Worm (Caenorhabditis elegans): ENCODE measurements around the gene T11B7.1.

The T11B7.1 gene

ce11 chrIV:8840161-8840765, at the start of gene T11B7.1, which contains the start of gene T28C6.11:
Gene T11B7.1 (plus strand): TSS chrIV:8840715.
Gene T28C6.11 (minus strand): TSS chrIV:8840261.
- TF ChIP-seq aly-1 (tag; optimal IDR thresholded peaks at IDR 0.05) (no peak), B0310.2 (tag; optimal IDR thresholded peaks at IDR 0.05) (no peak), sea-1 (GFP tag; conservative IDR thresholded peaks at IDR 0.05) (no peak), ceh-36 (tag; optimal IDR thresholded peaks at IDR 0.05) (no peak), tra-4 (tag; optimal IDR thresholded peaks at IDR 0.05) (no peak), hnd-1 (tag; optimal IDR thresholded peaks at IDR 0.05) (no peak), tbx-11 (GFP tag; IDR thresholded peaks at IDR 0.05) (no peak), hmbx-1 (tag; optimal IDR thresholded peaks at IDR 0.05) (no peak), scrt-1 (GFP tag; IDR thresholded peaks at IDR 0.05) (no peak), F13C5.2 (tag; optimal IDR thresholded peaks at IDR 0.05) (no peak), pes-1 (GFP tag; IDR thresholded peaks at IDR 0.05) (no peak), flt-1 (GFP tag; IDR thresholded peaks at IDR 0.05) (no peak), hmg-4 (GFP tag; optimal IDR thresholded peaks at IDR 0.05) (no peak), ceh-13 (GFP tag; optimal IDR thresholded peaks at IDR 0.05) (no peak), ets-7 (tag; optimal IDR thresholded peaks at IDR 0.05) (no peak), ama-1 (optimal IDR thresholded peaks at IDR 0.05) (no peak), tbx-37 (GFP tag; conservative IDR thresholded peaks at IDR 0.05) (no peak)

ce11 chrIV:8792808-8793207, 47.7 kb upstream of the T11B7.1 start, which contains the start of gene C33D9.3:
Gene C33D9.3 (minus strand): TSS chrIV:8792908.
- TF ChIP-seq F13C5.2 (tag; optimal IDR thresholded peaks at IDR 0.05), result no peak
- no peak for TF ChIP-seq hmbx-1 (tag; optimal IDR thresholded peaks at IDR 0.05)
- no peak for TF ChIP-seq ama-1 (optimal IDR thresholded peaks at IDR 0.05)
- no peak for TF ChIP-seq ets-7 (tag; optimal IDR thresholded peaks at IDR 0.05)
- no peak for TF ChIP-seq flt-1 (GFP tag; IDR thresholded peaks at IDR 0.05)
- TF ChIP-seq ceh-36 (tag; optimal IDR thresholded peaks at IDR 0.05), result no peak
- no peak for TF ChIP-seq aly-1 (tag; optimal IDR thresholded peaks at IDR 0.05)
- TF ChIP-seq scrt-1 (GFP tag; IDR thresholded peaks at IDR 0.05), result no peak
- TF ChIP-seq tbx-37 (GFP tag; conservative IDR thresholded peaks at IDR 0.05), result no peak
- no peak for TF ChIP-seq tra-4 (tag; optimal IDR thresholded peaks at IDR 0.05)
- TF ChIP-seq hnd-1 (tag; optimal IDR thresholded peaks at IDR 0.05), result no peak
- TF ChIP-seq pes-1 (GFP tag; IDR thresholded peaks at IDR 0.05), result no peak
- TF ChIP-seq tbx-11 (GFP tag; IDR thresholded peaks at IDR 0.05), result no peak
- TF ChIP-seq sea-1 (GFP tag; conservative IDR thresholded peaks at IDR 0.05), result no peak
- no peak for TF ChIP-seq hmg-4 (GFP tag; optimal IDR thresholded peaks at IDR 0.05)
- TF ChIP-seq B0310.2 (tag; optimal IDR thresholded peaks at IDR 0.05), result no peak
- no peak for TF ChIP-seq ceh-13 (GFP tag; optimal IDR thresholded peaks at IDR 0.05)

- TF ChIP-seq B0310.2 (tag; optimal IDR thresholded peaks at IDR 0.05), result no peak
- no peak for TF ChIP-seq hmg-4 (GFP tag; optimal IDR thresholded peaks at IDR 0.05)
- no peak for TF ChIP-seq ceh-13 (GFP tag; optimal IDR thresholded peaks at IDR 0.05)
- TF ChIP-seq F13C5.2 (tag; optimal IDR thresholded peaks at IDR 0.05), result no peak
- TF ChIP-seq hmbx-1 (tag; optimal IDR thresholded peaks at IDR 0.05), result no peak
- no peak for TF ChIP-seq scrt-1 (GFP tag; IDR thresholded peaks at IDR 0.05)
- TF ChIP-seq hnd-1 (tag; optimal IDR thresholded peaks at IDR 0.05), result no peak
- TF ChIP-seq tbx-37 (GFP tag; conservative IDR thresholded peaks at IDR 0.05), result no peak
- no peak for TF ChIP-seq flt-1 (GFP tag; IDR thresholded peaks at IDR 0.05)
- no peak for TF ChIP-seq sea-1 (GFP tag; conservative IDR thresholded peaks at IDR 0.05)
- no peak for TF ChIP-seq tbx-11 (GFP tag; IDR thresholded peaks at IDR 0.05)
- no peak for TF ChIP-seq tra-4 (tag; optimal IDR thresholded peaks at IDR 0.05)
- no peak for TF ChIP-seq ets-7 (tag; optimal IDR thresholded peaks at IDR 0.05)
- TF ChIP-seq pes-1 (GFP tag; IDR thresholded peaks at IDR 0.05), result no peak
- TF ChIP-seq ceh-36 (tag; optimal IDR thresholded peaks at IDR 0.05), result no peak
- TF ChIP-seq ama-1 (optimal IDR thresholded peaks at IDR 0.05), result no peak
- no peak for TF ChIP-seq aly-1 (tag; optimal IDR thresholded peaks at IDR 0.05)
Measured at ce11 chrIV:8793223-8793622, 47.3 kb upstream of the T11B7.1 start.

ce11 chrIV:8794895-8795665, 45.4 kb upstream of the T11B7.1 start:
- no peak for TF ChIP-seq ceh-36 (tag; optimal IDR thresholded peaks at IDR 0.05)
- TF ChIP-seq F13C5.2 (tag; optimal IDR thresholded peaks at IDR 0.05), result no peak

- no peak for TF ChIP-seq B0310.2 (tag; optimal IDR thresholded peaks at IDR 0.05)
- no peak for TF ChIP-seq hmg-4 (GFP tag; optimal IDR thresholded peaks at IDR 0.05)
- TF ChIP-seq aly-1 (tag; optimal IDR thresholded peaks at IDR 0.05), result no peak
- TF ChIP-seq F13C5.2 (tag; optimal IDR thresholded peaks at IDR 0.05), result no peak
- no peak for TF ChIP-seq tbx-37 (GFP tag; conservative IDR thresholded peaks at IDR 0.05)
Measured at ce11 chrIV:8796246-8796645, 44.3 kb upstream of the T11B7.1 start.

ce11 chrIV:8798255-8798654, 42.3 kb upstream of the T11B7.1 start, which contains the start of gene clec-182:
Gene clec-182 (minus strand): TSS chrIV:8798355.
- TF ChIP-seq ama-1 (optimal IDR thresholded peaks at IDR 0.05) (no peak), aly-1 (tag; optimal IDR thresholded peaks at IDR 0.05) (no peak), tbx-37 (GFP tag; conservative IDR thresholded peaks at IDR 0.05) (no peak), F13C5.2 (tag; optimal IDR thresholded peaks at IDR 0.05) (no peak), ets-7 (tag; optimal IDR thresholded peaks at IDR 0.05) (no peak), pes-1 (GFP tag; IDR thresholded peaks at IDR 0.05) (no peak), tbx-11 (GFP tag; IDR thresholded peaks at IDR 0.05) (no peak), sea-1 (GFP tag; conservative IDR thresholded peaks at IDR 0.05) (no peak), flt-1 (GFP tag; IDR thresholded peaks at IDR 0.05) (no peak), scrt-1 (GFP tag; IDR thresholded peaks at IDR 0.05) (no peak), hnd-1 (tag; optimal IDR thresholded peaks at IDR 0.05) (no peak), hmg-4 (GFP tag; optimal IDR thresholded peaks at IDR 0.05) (no peak), ceh-13 (GFP tag; optimal IDR thresholded peaks at IDR 0.05) (no peak), hmbx-1 (tag; optimal IDR thresholded peaks at IDR 0.05) (no peak), ceh-36 (tag; optimal IDR thresholded peaks at IDR 0.05) (no peak)

- TF ChIP-seq ama-1 (optimal IDR thresholded peaks at IDR 0.05) (no peak), tbx-11 (GFP tag; IDR thresholded peaks at IDR 0.05) (no peak), hmbx-1 (tag; optimal IDR thresholded peaks at IDR 0.05) (no peak), aly-1 (tag; optimal IDR thresholded peaks at IDR 0.05) (no peak), flt-1 (GFP tag; IDR thresholded peaks at IDR 0.05) (no peak), hnd-1 (tag; optimal IDR thresholded peaks at IDR 0.05) (no peak), scrt-1 (GFP tag; IDR thresholded peaks at IDR 0.05) (no peak), sea-1 (GFP tag; conservative IDR thresholded peaks at IDR 0.05) (no peak), F13C5.2 (tag; optimal IDR thresholded peaks at IDR 0.05) (no peak), tra-4 (tag; optimal IDR thresholded peaks at IDR 0.05) (no peak), B0310.2 (tag; optimal IDR thresholded peaks at IDR 0.05) (no peak)
Measured at ce11 chrIV:8807327-8807726, 33.2 kb upstream of the T11B7.1 start.

Data from whole organism, early embryonic.